Worm (Caenorhabditis elegans): ENCODE results near the gene acp-4.
A peak's percentile ranks its signal among the peaks of the same experiment; 100 is the strongest.

acp-4 gene

DNA sequence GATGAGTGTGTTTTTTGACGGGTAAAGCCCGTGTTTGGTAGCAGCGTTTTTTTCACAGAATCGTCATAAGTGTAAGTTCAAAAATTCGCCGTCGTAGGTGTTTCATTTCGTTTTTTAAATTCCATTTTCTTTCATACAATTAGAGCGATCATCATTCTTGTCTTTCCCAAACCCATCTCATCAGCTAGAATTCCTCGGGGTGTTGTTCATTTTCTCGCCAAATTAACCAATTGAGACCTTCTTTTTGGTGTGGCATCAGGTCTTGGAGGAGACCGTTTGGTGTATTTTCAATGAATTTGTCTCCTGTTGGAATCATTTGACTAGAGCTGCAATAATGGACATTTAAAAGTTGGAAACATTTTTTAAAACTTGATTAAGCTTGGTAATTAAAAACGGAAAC, 38.0 kb upstream of the acp-4 start:
- TF ChIP-seq cog-1 (tag; optimal IDR thresholded peaks at IDR 0.05) (no peak), ztf-23 (GFP tag; IDR thresholded peaks at IDR 0.05) (no peak), ref-1 (GFP tag; conservative IDR thresholded peaks at IDR 0.05) (no peak), ztf-29 (GFP tag; IDR thresholded peaks at IDR 0.05) (no peak), tab-1 (GFP tag; IDR thresholded peaks at IDR 0.05) (no peak), T22C8.4 (GFP tag; IDR thresholded peaks at IDR 0.05) (no peak), flt-1 (GFP tag; IDR thresholded peaks at IDR 0.05) (no peak), klf-2 (GFP tag; conservative IDR thresholded peaks at IDR 0.05) (no peak), med-1 (GFP tag; optimal IDR thresholded peaks at IDR 0.05; ENCODE audit: insufficient read depth) (no peak)

DNA sequence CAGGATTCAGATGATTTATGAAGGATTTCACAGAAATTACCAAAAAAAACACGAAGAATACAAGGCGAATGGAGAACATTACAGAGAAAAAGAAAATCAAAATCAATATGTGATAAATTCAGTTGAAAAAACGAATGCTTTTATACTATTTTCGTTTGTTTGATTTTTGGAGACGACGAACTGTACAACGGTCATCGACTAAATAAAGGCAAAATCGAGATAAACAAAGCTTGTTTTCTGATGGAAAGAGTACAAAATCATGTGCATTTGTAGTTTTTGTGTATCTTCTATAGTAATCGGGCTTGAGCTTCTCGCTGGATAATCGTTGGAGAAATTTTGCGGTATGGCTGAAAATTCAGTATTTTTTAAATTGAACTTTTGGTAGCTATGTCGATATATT, 36.2 kb upstream of the acp-4 start, which contains the start of gene M05D6.8:
Gene M05D6.8 (minus strand): TSS at position 101 of the 400 bp plus-strand sequence.
- TF ChIP-seq cog-1 (tag; optimal IDR thresholded peaks at IDR 0.05) (no peak), med-1 (GFP tag; optimal IDR thresholded peaks at IDR 0.05; ENCODE audit: insufficient read depth) (no peak), flt-1 (GFP tag; IDR thresholded peaks at IDR 0.05) (no peak), T22C8.4 (GFP tag; IDR thresholded peaks at IDR 0.05) (no peak), ztf-29 (GFP tag; IDR thresholded peaks at IDR 0.05) (no peak), tab-1 (GFP tag; IDR thresholded peaks at IDR 0.05) (no peak), ref-1 (GFP tag; conservative IDR thresholded peaks at IDR 0.05) (no peak), ztf-23 (GFP tag; IDR thresholded peaks at IDR 0.05) (no peak), klf-2 (GFP tag; conservative IDR thresholded peaks at IDR 0.05) (no peak)

DNA sequence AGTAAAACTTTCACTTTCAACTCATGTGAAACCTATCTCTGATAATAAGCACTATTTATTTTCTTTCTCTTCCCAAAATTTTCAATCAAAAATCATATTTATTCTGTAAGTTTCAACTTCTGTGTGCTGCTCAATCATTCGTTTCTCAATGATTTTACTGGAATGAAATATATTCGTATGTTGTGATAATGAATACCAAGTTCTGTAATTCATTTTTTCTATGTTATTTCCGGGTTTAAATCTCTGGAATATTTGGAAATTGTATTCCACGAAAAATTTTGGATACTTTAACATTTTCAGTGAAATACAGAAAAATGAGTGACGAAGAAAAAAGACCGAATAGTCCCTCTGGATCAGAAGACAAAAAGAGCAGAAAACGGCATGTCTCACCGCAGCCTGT, 32.9 kb upstream of the acp-4 start, which contains the start of gene M05D6.2:
Gene M05D6.2 (plus strand): TSS at position 301 of the 400 bp plus-strand sequence.
- TF ChIP-seq ztf-23 (GFP tag; IDR thresholded peaks at IDR 0.05) (no peak), klf-2 (GFP tag; conservative IDR thresholded peaks at IDR 0.05) (no peak), ztf-29 (GFP tag; IDR thresholded peaks at IDR 0.05) (no peak), flt-1 (GFP tag; IDR thresholded peaks at IDR 0.05) (no peak), med-1 (GFP tag; optimal IDR thresholded peaks at IDR 0.05; ENCODE audit: insufficient read depth) (no peak), tab-1 (GFP tag; IDR thresholded peaks at IDR 0.05) (no peak), ref-1 (GFP tag; conservative IDR thresholded peaks at IDR 0.05) (no peak), cog-1 (tag; optimal IDR thresholded peaks at IDR 0.05) (no peak), T22C8.4 (GFP tag; IDR thresholded peaks at IDR 0.05) (no peak)

DNA sequence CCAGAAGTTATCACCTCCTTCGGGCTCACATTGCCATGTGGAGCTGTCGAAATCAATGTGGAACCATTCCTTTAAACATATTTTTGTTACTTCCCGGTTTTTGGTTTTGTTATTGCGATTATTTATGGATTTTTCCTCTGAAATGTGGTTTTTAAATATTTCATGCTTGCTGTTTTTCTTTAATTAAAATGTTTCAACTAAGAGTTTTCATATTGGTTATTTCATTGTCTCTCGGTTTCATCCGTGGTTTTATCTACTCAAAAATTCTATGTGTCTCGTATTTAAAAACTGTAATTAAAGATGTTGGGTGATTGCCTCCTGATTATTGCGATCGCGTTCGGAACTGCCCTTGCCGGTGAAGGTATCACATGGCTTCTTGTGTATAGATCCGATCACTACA, 32.0 kb upstream of the acp-4 start, which contains the start of gene F22B5.10:
Gene F22B5.10 (plus strand): TSS at position 301 of the 400 bp plus-strand sequence.
- TF ChIP-seq T22C8.4 (GFP tag; IDR thresholded peaks at IDR 0.05) (no peak), ref-1 (GFP tag; conservative IDR thresholded peaks at IDR 0.05) (no peak), flt-1 (GFP tag; IDR thresholded peaks at IDR 0.05) (no peak), ztf-29 (GFP tag; IDR thresholded peaks at IDR 0.05) (no peak), cog-1 (tag; optimal IDR thresholded peaks at IDR 0.05) (no peak), ztf-23 (GFP tag; IDR thresholded peaks at IDR 0.05) (no peak), med-1 (GFP tag; optimal IDR thresholded peaks at IDR 0.05; ENCODE audit: insufficient read depth) (no peak), tab-1 (GFP tag; IDR thresholded peaks at IDR 0.05) (no peak), klf-2 (GFP tag; conservative IDR thresholded peaks at IDR 0.05) (no peak)

DNA sequence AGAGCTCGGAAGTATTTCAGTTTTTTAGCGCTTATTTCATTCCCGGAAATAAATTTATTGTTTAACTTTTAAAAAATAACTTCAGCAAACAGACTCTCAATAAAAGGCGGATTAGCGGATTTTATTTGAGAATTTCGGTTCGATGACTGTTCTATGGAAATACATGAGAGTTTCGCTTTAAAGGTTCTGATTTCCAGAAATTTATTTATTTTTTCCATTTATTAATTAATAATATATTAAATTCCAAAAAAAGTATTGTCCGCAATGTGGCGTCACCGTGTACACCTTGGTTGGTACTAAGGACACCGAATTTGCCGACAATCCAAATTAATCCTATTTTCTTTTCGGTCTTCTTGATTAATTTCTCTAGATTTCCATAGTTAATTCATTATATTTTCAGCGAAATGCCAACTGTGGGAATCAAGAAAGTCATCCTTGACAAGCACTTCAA, 29.6 kb upstream of the acp-4 start, which contains the start of gene fars-3:
Gene fars-3 (plus strand): TSS at position 401 of the 451 bp plus-strand sequence.
- TF ChIP-seq klf-2 (GFP tag; conservative IDR thresholded peaks at IDR 0.05) (no peak), ztf-23 (GFP tag; IDR thresholded peaks at IDR 0.05) (no peak), T22C8.4 (GFP tag; IDR thresholded peaks at IDR 0.05) (no peak), flt-1 (GFP tag; IDR thresholded peaks at IDR 0.05) (0 out of 2 replicates have a peak, but pooled peaks have one; percentile 49)

DNA sequence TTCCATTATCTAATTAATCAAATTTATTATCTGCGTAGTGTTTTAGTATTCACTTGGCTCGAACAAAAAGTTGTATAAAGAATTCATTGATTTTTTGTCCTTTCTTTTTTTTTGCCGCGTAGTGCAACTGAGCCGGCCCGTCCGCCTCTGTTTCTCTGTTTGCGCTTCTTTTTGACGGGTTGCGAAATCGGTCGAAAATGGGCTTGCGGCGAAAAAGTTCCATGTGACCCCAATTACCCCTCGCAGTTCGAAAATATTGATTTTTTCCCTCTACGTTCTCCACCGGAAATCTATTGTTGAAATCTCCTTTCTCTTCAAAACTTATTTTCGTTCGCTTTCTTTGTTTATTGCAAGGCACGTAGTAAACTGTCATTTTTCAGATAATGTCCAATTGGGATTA, 22.5 kb upstream of the acp-4 start, which contains the start of gene zyg-9:
Gene zyg-9 (plus strand): TSS at position 381 of the 400 bp plus-strand sequence.
- TF ChIP-seq flt-1 (GFP tag; IDR thresholded peaks at IDR 0.05) (no peak), tab-1 (GFP tag; IDR thresholded peaks at IDR 0.05) (no peak), ztf-29 (GFP tag; IDR thresholded peaks at IDR 0.05) (no peak), T22C8.4 (GFP tag; IDR thresholded peaks at IDR 0.05) (0 out of 2 replicates have a peak, but pooled peaks have one; percentile 14)

DNA sequence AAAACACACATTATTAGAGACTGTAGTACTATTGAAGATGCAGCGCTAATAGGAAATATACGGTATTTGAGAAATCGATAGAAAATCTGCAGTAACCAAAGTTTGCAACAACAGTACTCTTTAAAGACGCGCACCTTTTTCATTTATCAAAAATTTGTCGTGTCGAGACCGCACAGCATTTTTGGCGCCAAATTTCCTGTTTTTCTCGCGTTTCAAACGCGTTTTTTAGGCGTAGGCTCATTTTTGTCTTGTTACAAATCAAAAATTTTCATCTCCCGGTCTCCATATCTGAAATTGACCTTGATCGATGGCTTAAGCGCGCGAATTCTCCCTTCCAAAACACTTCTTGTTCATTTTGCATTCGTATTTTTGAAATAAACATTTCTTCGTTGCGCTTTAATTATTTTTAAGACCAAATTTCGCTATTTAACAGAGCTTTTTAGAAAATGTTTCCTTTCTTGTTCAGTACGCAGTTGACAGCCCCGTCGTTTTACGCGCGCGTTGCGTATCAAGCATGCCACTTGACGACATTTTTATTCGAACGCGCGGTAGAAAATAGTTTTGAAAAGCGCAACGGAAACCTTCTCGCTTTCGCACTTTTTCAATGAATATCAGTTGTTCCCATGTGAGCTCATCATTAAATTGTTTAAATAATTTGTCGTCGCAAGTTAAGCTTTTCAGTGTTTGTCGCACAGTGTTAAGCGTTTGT, 21.9 kb upstream of the acp-4 start:
- TF ChIP-seq klf-2 (GFP tag; conservative IDR thresholded peaks at IDR 0.05) (no peak), T22C8.4 (GFP tag; IDR thresholded peaks at IDR 0.05) (no peak), tab-1 (GFP tag; IDR thresholded peaks at IDR 0.05) (no peak), cog-1 (tag; optimal IDR thresholded peaks at IDR 0.05) (no peak), flt-1 (GFP tag; IDR thresholded peaks at IDR 0.05) (no peak), ztf-23 (GFP tag; IDR thresholded peaks at IDR 0.05) (no peak), med-1 (GFP tag; optimal IDR thresholded peaks at IDR 0.05; ENCODE audit: insufficient read depth) (no peak), ztf-29 (GFP tag; IDR thresholded peaks at IDR 0.05) (no peak), ref-1 (GFP tag; conservative IDR thresholded peaks at IDR 0.05) (no peak)

DNA sequence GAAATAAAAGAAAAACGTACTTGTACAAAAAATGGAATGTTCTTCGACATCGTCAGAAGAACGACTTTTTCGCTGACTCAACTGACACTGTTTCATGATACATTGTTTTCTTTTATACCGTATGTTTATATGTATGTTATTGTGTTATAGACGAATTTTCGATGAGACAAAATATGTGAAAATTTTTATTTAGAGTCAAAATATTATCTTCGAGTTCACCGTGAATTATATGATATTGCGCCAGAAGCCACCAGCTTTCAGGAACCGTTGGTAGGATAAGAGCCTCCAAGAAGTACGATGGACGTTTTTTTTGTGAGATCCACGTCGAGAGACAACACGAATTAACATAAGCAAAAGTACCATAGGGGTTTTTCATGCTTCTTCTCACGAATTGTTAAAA, 21.2 kb upstream of the acp-4 start, which contains the start of gene F22B5.6:
Gene F22B5.6 (minus strand): TSS at position 101 of the 400 bp plus-strand sequence.
- TF ChIP-seq klf-2 (GFP tag; conservative IDR thresholded peaks at IDR 0.05) (no peak), ztf-23 (GFP tag; IDR thresholded peaks at IDR 0.05) (no peak), tab-1 (GFP tag; IDR thresholded peaks at IDR 0.05) (no peak), med-1 (GFP tag; optimal IDR thresholded peaks at IDR 0.05; ENCODE audit: insufficient read depth) (no peak), T22C8.4 (GFP tag; IDR thresholded peaks at IDR 0.05) (no peak), flt-1 (GFP tag; IDR thresholded peaks at IDR 0.05) (no peak)

DNA sequence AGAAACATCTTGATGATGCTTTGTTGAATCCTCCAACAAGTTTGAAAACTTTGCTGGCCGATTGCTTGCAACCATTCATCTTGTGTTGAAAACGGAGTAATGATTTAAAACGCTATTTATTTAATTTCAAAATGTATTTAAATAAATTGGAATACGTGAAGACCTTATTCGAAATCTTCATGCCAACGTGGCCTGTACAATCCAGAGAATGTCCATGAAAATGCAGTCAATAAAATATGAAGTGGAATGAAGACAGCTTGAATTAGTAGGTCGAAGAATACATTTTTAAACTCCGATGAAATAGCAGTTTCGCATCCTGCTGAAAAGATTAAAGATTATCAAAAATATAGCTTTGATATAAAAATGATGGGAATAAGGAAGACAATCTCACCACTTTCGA, 19.6 kb upstream of the acp-4 start, which contains the start of gene F22B5.5:
Gene F22B5.5 (minus strand): TSS at position 101 of the 400 bp plus-strand sequence.
- TF ChIP-seq klf-2 (GFP tag; conservative IDR thresholded peaks at IDR 0.05) (no peak), tab-1 (GFP tag; IDR thresholded peaks at IDR 0.05) (no peak), ztf-29 (GFP tag; IDR thresholded peaks at IDR 0.05) (no peak), ztf-23 (GFP tag; IDR thresholded peaks at IDR 0.05) (no peak), T22C8.4 (GFP tag; IDR thresholded peaks at IDR 0.05) (no peak), flt-1 (GFP tag; IDR thresholded peaks at IDR 0.05) (no peak), ref-1 (GFP tag; conservative IDR thresholded peaks at IDR 0.05) (no peak), cog-1 (tag; optimal IDR thresholded peaks at IDR 0.05) (no peak), med-1 (GFP tag; optimal IDR thresholded peaks at IDR 0.05; ENCODE audit: insufficient read depth) (no peak)
